Worm (Caenorhabditis elegans) whole organism, midembryonic: ENCODE data around the gene acr-21.

Experiments used
- T22C8.4 ChIP-seq: fragments of 200-800 bp; sonication (Bioruptor generic); IDR thresholded peaks from 2 replicates; pipeline ENCODE4 v1.3.6; 2022; ENCODE audit warnings: missing genetic modification characterization, missing compliant biosample characterization
- cog-1 ChIP-seq: sonication (generic microtip); optimal IDR thresholded peaks from 2 replicates; lab custom pipeline; 2016; ENCODE audit warnings: missing genetic modification characterization, missing compliant biosample characterization
- flt-1 ChIP-seq: fragments of 200-800 bp; sonication (Bioruptor generic); IDR thresholded peaks from 2 replicates; pipeline ENCODE4 v1.3.6; 2022; ENCODE audit warnings: missing genetic modification characterization, missing compliant biosample characterization
- klf-2 ChIP-seq: fragments of 200-800 bp; sonication (Bioruptor generic); conservative IDR thresholded peaks from 2 replicates; pipeline ENCODE4 v1.3.6; 2022; ENCODE audit warnings: missing genetic modification reagents, missing genetic modification characterization, missing compliant biosample characterization
- med-1 ChIP-seq: sonication (generic microtip); optimal IDR thresholded peaks from 2 replicates; lab custom pipeline; 2017; ENCODE audit warnings: missing genetic modification characterization, mild to moderate bottlenecking, missing compliant biosample characterization, antibody characterized with exemption, missing genetic modification reagents; ENCODE audit not compliant: insufficient read depth
- ref-1 ChIP-seq: fragments of 200-800 bp; sonication (Bioruptor generic); conservative IDR thresholded peaks from 2 replicates; pipeline ENCODE4 v1.3.6; 2022; ENCODE audit warnings: missing genetic modification reagents, missing genetic modification characterization, missing compliant biosample characterization
- tab-1 ChIP-seq: fragments of 200-800 bp; sonication (Bioruptor generic); IDR thresholded peaks from 2 replicates; pipeline ENCODE4 v1.3.6; 2022; ENCODE audit warnings: missing genetic modification characterization, missing compliant biosample characterization
- ztf-23 ChIP-seq: fragments of 200-800 bp; sonication (Bioruptor generic); IDR thresholded peaks from 2 replicates; pipeline ENCODE4 v1.3.6; 2022; ENCODE audit warnings: missing genetic modification reagents, missing genetic modification characterization, missing compliant biosample characterization
- ztf-29 ChIP-seq: fragments of 200-800 bp; sonication (Bioruptor generic); IDR thresholded peaks from 2 replicates; pipeline ENCODE4 v1.3.6; 2022; ENCODE audit warnings: missing genetic modification reagents, missing genetic modification characterization, missing compliant biosample characterization

Gene acr-21

ce11 chrIII:6581585-6581984 lies at the start of gene acr-21:
Gene acr-21, plus strand, starts transcription at chrIII:6581885.
- no peak for TF ChIP-seq cog-1 (tag; lab: Kevin White, UChicago)
- TF ChIP-seq tab-1 (GFP tag; lab: Robert Waterston, UW) = no peak
- TF ChIP-seq ztf-23 (GFP tag; lab: Robert Waterston, UW) = no peak
- TF ChIP-seq med-1 (GFP tag; lab: Kevin White, UChicago) = no peak
- no peak for TF ChIP-seq ztf-29 (GFP tag; lab: Robert Waterston, UW)

DNA sequence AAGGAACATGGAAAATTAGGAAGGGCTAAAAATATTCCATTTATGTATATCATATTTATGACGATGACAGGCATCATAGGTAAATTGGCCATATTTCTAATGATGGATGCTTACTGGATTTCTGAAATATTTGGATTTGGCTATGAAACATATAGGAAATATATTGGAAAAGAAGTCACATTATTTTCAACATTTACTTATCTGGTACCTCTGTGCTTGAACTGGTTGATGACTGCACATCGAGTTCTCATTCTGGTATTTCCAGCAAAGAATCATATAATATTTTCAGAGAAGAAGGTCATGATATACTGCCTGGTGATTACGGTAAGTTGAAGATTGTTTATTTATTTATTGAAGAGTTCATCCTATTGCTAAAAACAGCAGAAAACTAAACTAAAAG lies 49.0 kb upstream of the acr-21 start, which contains the start of gene srxa-5:
srxa-5 (plus strand) TSS at position 301 of the 400 bp plus-strand sequence.
- TF ChIP-seq cog-1 (tag; lab: Kevin White, UChicago) = no peak
- no peak for TF ChIP-seq tab-1 (GFP tag; lab: Robert Waterston, UW)
- no peak for TF ChIP-seq flt-1 (GFP tag; lab: Robert Waterston, UW)
- TF ChIP-seq ztf-29 (GFP tag; lab: Robert Waterston, UW) = no peak
- TF ChIP-seq med-1 (GFP tag; lab: Kevin White, UChicago) = no peak
- TF ChIP-seq klf-2 (GFP tag; lab: Robert Waterston, UW) = no peak
- no peak for TF ChIP-seq T22C8.4
- TF ChIP-seq ref-1 (GFP tag; lab: Robert Waterston, UW) = no peak
- no peak for TF ChIP-seq ztf-23 (GFP tag; lab: Robert Waterston, UW)

- TF ChIP-seq cog-1 (tag; lab: Kevin White, UChicago) (peak; percentile 69), ztf-23 (GFP tag; lab: Robert Waterston, UW) (no peak), flt-1 (GFP tag; lab: Robert Waterston, UW) (peak; percentile 64; the same call in 1 of the 2 replicates), T22C8.4 (0 out of 2 replicates have a peak, but pooled peaks have one; percentile 43)
Observed at ce11 chrIII:6536945-6537568, 44.6 kb upstream of the acr-21 start, which contains the start of gene C09E7.4. Gene C09E7.4, minus strand, starts transcription at chrIII:6536995.

- TF ChIP-seq cog-1 (tag; lab: Kevin White, UChicago) (peak; percentile 66), ztf-23 (GFP tag; lab: Robert Waterston, UW) (peak; percentile 72), flt-1 (GFP tag; lab: Robert Waterston, UW) (peak; percentile 87), klf-2 (GFP tag; lab: Robert Waterston, UW) (peak; percentile 69), ref-1 (GFP tag; lab: Robert Waterston, UW) (peak; percentile 36; the same call in 1 of the 2 replicates), T22C8.4 (peak; percentile 46; the same call in 1 of the 2 replicates), tab-1 (GFP tag; lab: Robert Waterston, UW) (0 out of 2 replicates have a peak, but pooled peaks have one; percentile 14), ztf-29 (GFP tag; lab: Robert Waterston, UW) (peak; percentile 48; the same call in 1 of the 2 replicates)
Observed at ce11 chrIII:6551187-6552058, 30.3 kb upstream of the acr-21 start, which contains the start of gene C09E7.7. Gene C09E7.7, minus strand, starts transcription at chrIII:6551243.

DNA sequence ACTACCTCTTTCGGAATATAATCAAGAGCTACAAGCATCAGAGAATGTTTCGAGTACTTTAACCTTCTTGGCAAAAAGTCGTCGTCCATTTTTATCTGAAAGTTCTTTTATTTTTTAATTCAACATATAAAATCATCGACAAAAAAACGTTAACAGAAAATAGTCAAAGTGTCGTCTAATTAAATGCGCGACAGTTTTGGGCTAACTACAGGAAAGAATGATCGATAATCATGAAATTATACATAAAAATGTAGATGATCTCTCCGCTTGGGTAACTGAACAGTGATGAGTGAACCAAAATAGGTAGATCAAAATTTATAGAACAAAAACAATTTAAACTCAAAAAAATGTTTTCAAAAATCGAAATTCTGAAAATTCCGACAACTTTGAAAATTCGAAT lies 23.2 kb upstream of the acr-21 start, which contains the start of gene C09E7.8:
C09E7.8 (minus strand) TSS at position 101 of the 400 bp plus-strand sequence.
- no peak for TF ChIP-seq cog-1 (tag; lab: Kevin White, UChicago)
- no peak for TF ChIP-seq ztf-29 (GFP tag; lab: Robert Waterston, UW)
- TF ChIP-seq T22C8.4 = no peak
- TF ChIP-seq ztf-23 (GFP tag; lab: Robert Waterston, UW) = no peak
- TF ChIP-seq klf-2 (GFP tag; lab: Robert Waterston, UW) = no peak
- TF ChIP-seq tab-1 (GFP tag; lab: Robert Waterston, UW) = no peak
- TF ChIP-seq flt-1 (GFP tag; lab: Robert Waterston, UW) = no peak
- no peak for TF ChIP-seq ref-1 (GFP tag; lab: Robert Waterston, UW)
- no peak for TF ChIP-seq med-1 (GFP tag; lab: Kevin White, UChicago)

ce11 chrIII:6577159-6577558 lies 4.5 kb upstream of the acr-21 start:
- no peak for TF ChIP-seq med-1 (GFP tag; lab: Kevin White, UChicago)
- no peak for TF ChIP-seq tab-1 (GFP tag; lab: Robert Waterston, UW)
- no peak for TF ChIP-seq flt-1 (GFP tag; lab: Robert Waterston, UW)
- TF ChIP-seq ref-1 (GFP tag; lab: Robert Waterston, UW) = no peak
- TF ChIP-seq T22C8.4 = no peak
- no peak for TF ChIP-seq ztf-29 (GFP tag; lab: Robert Waterston, UW)
- TF ChIP-seq cog-1 (tag; lab: Kevin White, UChicago) = no peak
- TF ChIP-seq ztf-23 (GFP tag; lab: Robert Waterston, UW) = no peak
- no peak for TF ChIP-seq klf-2 (GFP tag; lab: Robert Waterston, UW)

DNA sequence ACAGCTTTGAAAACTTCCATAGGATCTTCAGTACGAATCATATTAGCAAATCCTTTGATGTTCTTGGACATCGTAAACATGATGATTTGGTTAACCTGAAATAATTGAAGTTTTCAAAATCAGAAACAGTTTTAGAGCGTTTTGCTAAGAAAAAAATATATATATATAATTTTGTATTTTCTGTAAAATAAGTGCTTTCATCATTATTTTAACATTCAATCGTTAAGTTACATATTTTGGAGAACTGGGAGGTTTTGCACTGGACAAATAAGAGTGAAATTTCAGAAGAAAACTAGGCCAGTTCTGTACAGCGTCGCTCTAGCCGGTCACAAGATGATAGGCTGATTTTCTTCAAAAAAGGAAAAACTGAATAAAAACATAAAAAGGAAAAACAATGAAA lies 3.2 kb upstream of the acr-21 start, which contains the start of gene F27B3.6:
F27B3.6 (minus strand) TSS at position 101 of the 400 bp plus-strand sequence.
- TF ChIP-seq ztf-23 (GFP tag; lab: Robert Waterston, UW) (no peak), tab-1 (GFP tag; lab: Robert Waterston, UW) (no peak), flt-1 (GFP tag; lab: Robert Waterston, UW) (no peak), klf-2 (GFP tag; lab: Robert Waterston, UW) (no peak), ztf-29 (GFP tag; lab: Robert Waterston, UW) (no peak), ref-1 (GFP tag; lab: Robert Waterston, UW) (no peak), med-1 (GFP tag; lab: Kevin White, UChicago) (no peak), cog-1 (tag; lab: Kevin White, UChicago) (no peak), T22C8.4 (no peak)

DNA sequence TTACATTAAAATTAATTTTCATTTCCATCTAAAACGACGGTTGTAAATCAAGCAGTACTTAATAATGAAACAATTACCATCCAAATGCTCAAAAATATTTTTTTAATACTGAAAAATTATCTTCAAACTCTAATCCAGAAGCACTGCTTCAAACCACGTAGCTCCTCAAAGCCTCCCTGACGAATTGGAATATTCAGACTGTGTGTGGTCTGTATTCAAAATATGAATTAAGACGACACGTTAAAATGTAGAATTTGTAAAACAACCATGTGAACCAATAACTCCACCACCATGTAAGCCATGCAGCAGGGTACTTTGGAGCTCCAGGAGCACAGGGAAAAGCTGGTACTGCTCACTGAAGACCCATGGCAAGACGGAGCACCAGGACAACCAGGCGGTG lies 2.3 kb upstream of the acr-21 start, which contains the start of gene F27B3.8:
F27B3.8 (plus strand) TSS at position 301 of the 400 bp plus-strand sequence.
- no peak for TF ChIP-seq ref-1 (GFP tag; lab: Robert Waterston, UW)
- TF ChIP-seq klf-2 (GFP tag; lab: Robert Waterston, UW) = no peak
- no peak for TF ChIP-seq ztf-29 (GFP tag; lab: Robert Waterston, UW)
- TF ChIP-seq tab-1 (GFP tag; lab: Robert Waterston, UW) = no peak
- TF ChIP-seq ztf-23 (GFP tag; lab: Robert Waterston, UW) = no peak
- no peak for TF ChIP-seq med-1 (GFP tag; lab: Kevin White, UChicago)
- TF ChIP-seq T22C8.4 = no peak
- TF ChIP-seq flt-1 (GFP tag; lab: Robert Waterston, UW) = no peak
- TF ChIP-seq cog-1 (tag; lab: Kevin White, UChicago) = no peak
